Fruit fly (Drosophila melanogaster): Measurements from ENCODE around the gene CG14086.

The CG14086 gene

DNA sequence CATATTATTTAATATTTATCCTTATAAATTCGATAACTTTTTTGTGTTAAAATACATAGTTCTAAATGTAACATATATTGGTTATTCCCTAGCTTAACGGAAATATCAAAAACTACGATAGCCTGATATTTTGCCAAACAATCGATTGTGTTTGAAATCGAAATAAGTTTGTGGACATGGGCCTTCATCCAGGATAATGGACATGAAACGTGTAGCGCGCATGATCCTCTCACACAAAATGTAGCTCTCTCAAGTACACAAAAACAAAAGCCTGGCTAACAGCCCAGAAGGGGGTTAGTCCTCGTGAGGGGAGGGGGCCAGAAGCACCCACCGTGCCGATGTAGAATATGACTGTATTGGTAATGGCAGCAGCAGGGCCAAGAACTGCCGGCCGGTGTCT lies 37.8 kb upstream of the CG14086 start (continued):
- no peak for TF ChIP-seq Lhr (GFP tag; optimal IDR thresholded peaks at IDR 0.05)
- TF ChIP-seq pzg (GFP tag; optimal IDR thresholded peaks at IDR 0.05): peak; percentile 1
- no peak for TF ChIP-seq lilli (GFP tag; optimal IDR thresholded peaks at IDR 0.05)
- TF ChIP-seq Deaf1 (tag; optimal IDR thresholded peaks at IDR 0.05): peak; percentile 48
- TF ChIP-seq ewg (GFP tag; optimal IDR thresholded peaks at IDR 0.05): peak; percentile 94
- TF ChIP-seq CG7745 (tag; optimal IDR thresholded peaks at IDR 0.05): no peak

dm6 chr3L:19251643-19252042 lies 23.9 kb upstream of the CG14086 start:
- no peak for TF ChIP-seq croc (GFP tag; conservative IDR thresholded peaks at IDR 0.05)
- no peak for TF ChIP-seq stwl (tag; optimal IDR thresholded peaks at IDR 0.05)
- peak in 1 of 2 experiments; percentile 47 for TF ChIP-seq bsh (GFP tag; optimal IDR thresholded peaks at IDR 0.05)
- peak; percentile 24 for TF ChIP-seq unpg (GFP tag; optimal IDR thresholded peaks at IDR 0.05)
- peak in 1 of 3 experiments; percentile 23 for TF ChIP-seq lola (GFP tag; optimal IDR thresholded peaks at IDR 0.05)
- 0 out of 2 replicates have a peak, but pooled peaks have one; percentile 10 for TF ChIP-seq CG14014 (GFP tag; IDR thresholded peaks at IDR 0.05)
- TF ChIP-seq CG2678 (tag; optimal IDR thresholded peaks at IDR 0.05): peak; percentile 64
- TF ChIP-seq org-1 (GFP tag; optimal IDR thresholded peaks at IDR 0.05): no peak
- TF ChIP-seq Oli (tag; optimal IDR thresholded peaks at IDR 0.05): peak; percentile 46
- peak; percentile 55 for TF ChIP-seq grau (tag; optimal IDR thresholded peaks at IDR 0.05)
- peak; percentile 26 for TF ChIP-seq CG15601 (tag; optimal IDR thresholded peaks at IDR 0.05)
- TF ChIP-seq CG10431 (GFP tag; optimal IDR thresholded peaks at IDR 0.05): peak; percentile 71
- peak; percentile 31 for TF ChIP-seq zf30C (GFP tag; optimal IDR thresholded peaks at IDR 0.05)
- TF ChIP-seq CG8290 (GFP tag; optimal IDR thresholded peaks at IDR 0.05): no peak
- no peak for TF ChIP-seq CG8290 (tag; optimal IDR thresholded peaks at IDR 0.05)
- TF ChIP-seq CG15514 (GFP tag; optimal IDR thresholded peaks at IDR 0.05): peak; percentile 13
- peak; percentile 20 for TF ChIP-seq CG14710 (tag; optimal IDR thresholded peaks at IDR 0.05)
- peak; percentile 36 for TF ChIP-seq PHDP (tag; optimal IDR thresholded peaks at IDR 0.05)
- TF ChIP-seq CG12391 (tag; optimal IDR thresholded peaks at IDR 0.05): peak; percentile 42
- TF ChIP-seq dysf (GFP tag; IDR thresholded peaks at IDR 0.05): 0 out of 3 replicates have a peak, but pooled peaks have one; percentile 29
- no peak for TF ChIP-seq emc (GFP tag; optimal IDR thresholded peaks at IDR 0.05)
- 0 out of 2 replicates have a peak, but pooled peaks have one; percentile 16 for TF ChIP-seq slbo (GFP tag; IDR thresholded peaks at IDR 0.05)
- TF ChIP-seq CoRest (tag; optimal IDR thresholded peaks at IDR 0.05): peak; percentile 51
- peak; percentile 28 for TF ChIP-seq cwo (GFP tag; optimal IDR thresholded peaks at IDR 0.05)
- no peak for TF ChIP-seq B-H2 (GFP tag; optimal IDR thresholded peaks at IDR 0.05)
- TF ChIP-seq jing (GFP tag; optimal IDR thresholded peaks at IDR 0.05): no peak
- TF ChIP-seq CG17359 (tag; optimal IDR thresholded peaks at IDR 0.05): peak; percentile 1
- TF ChIP-seq CG3281 (GFP tag; optimal IDR thresholded peaks at IDR 0.05): peak; percentile 5
- TF ChIP-seq Meics (GFP tag; optimal IDR thresholded peaks at IDR 0.05): peak; percentile 33
- peak; percentile 16 for TF ChIP-seq CG9437 (GFP tag; optimal IDR thresholded peaks at IDR 0.05)
- TF ChIP-seq CG7839 (tag; optimal IDR thresholded peaks at IDR 0.05): peak; percentile 55
- TF ChIP-seq seq (GFP tag; IDR thresholded peaks at IDR 0.05): no peak
- TF ChIP-seq gem (tag; optimal IDR thresholded peaks at IDR 0.05): peak; percentile 69
- TF ChIP-seq luna (GFP tag; optimal IDR thresholded peaks at IDR 0.05): no peak
- TF ChIP-seq CG17361 (GFP tag; IDR thresholded peaks at IDR 0.05): peak; percentile 67; the same call in 2 of the 3 replicates
- peak; percentile 52 for TF ChIP-seq Sox102F (GFP tag; optimal IDR thresholded peaks at IDR 0.05)
- no peak for TF ChIP-seq MESR4 (GFP tag; optimal IDR thresholded peaks at IDR 0.05)
- peak; percentile 46 for TF ChIP-seq nmo (GFP tag; optimal IDR thresholded peaks at IDR 0.05)
- peak; percentile 58 for TF ChIP-seq CG18599 (GFP tag; optimal IDR thresholded peaks at IDR 0.05)
- peak; percentile 12 for TF ChIP-seq Xbp1 (GFP tag; optimal IDR thresholded peaks at IDR 0.05)
- peak; percentile 8 for TF ChIP-seq CG17385 (GFP tag; optimal IDR thresholded peaks at IDR 0.05)
- peak; percentile 37 for TF ChIP-seq CG15269 (tag; optimal IDR thresholded peaks at IDR 0.05)

Data from whole organism, embryonic.